Fruit fly (Drosophila melanogaster) whole organism, embryonic: Measurements from ENCODE around the gene CG10283.

ENCODE experiments used
- Aef1 ChIP-seq: fragments of 200-800 bp; sonication (Bioruptor generic); IDR thresholded peaks from 3 replicates; pipeline ENCODE4 v1.3.6; 2022; ENCODE audit warnings: missing biosample characterization, missing genetic modification characterization
- CG10431 ChIP-seq: fragments of 200-800 bp; sonication (Bioruptor generic); optimal IDR thresholded peaks from 3 replicates; lab custom pipeline; 2018; ENCODE audit warnings: missing biosample characterization, mild to moderate bottlenecking, missing genetic modification characterization
- CG10959 ChIP-seq: fragments of 200-800 bp; sonication (Bioruptor generic); IDR thresholded peaks from 2 replicates; pipeline ENCODE4 v1.3.6; 2022; ENCODE audit warnings: missing biosample characterization, missing genetic modification characterization
- CG11504 ChIP-seq: fragments of 200-800 bp; sonication (Bioruptor generic); optimal IDR thresholded peaks from 3 replicates; lab custom pipeline; 2019; ENCODE audit warnings: missing biosample characterization, mild to moderate bottlenecking, missing genetic modification characterization, moderate library complexity
- CG12219 ChIP-seq: fragments of 200-800 bp; sonication (Bioruptor generic); optimal IDR thresholded peaks from 3 replicates; lab custom pipeline; 2018; ENCODE audit warnings: missing biosample characterization, mild to moderate bottlenecking, missing genetic modification characterization
- CG12391 ChIP-seq: fragments of 200-800 bp; sonication (Bioruptor generic); optimal IDR thresholded peaks from 3 replicates; lab custom pipeline; 2018; ENCODE audit warnings: missing biosample characterization, mild to moderate bottlenecking, missing genetic modification characterization, moderate library complexity
- CG12942 ChIP-seq: fragments of 200-800 bp; sonication (Bioruptor generic); optimal IDR thresholded peaks from 3 replicates; lab custom pipeline; 2016; ENCODE audit warnings: missing biosample characterization, missing genetic modification characterization
- CG13287 ChIP-seq: fragments of 200-800 bp; sonication (Bioruptor generic); IDR thresholded peaks from 2 replicates; pipeline ENCODE4 v1.3.6; 2022; ENCODE audit warnings: missing biosample characterization, missing genetic modification characterization; ENCODE audit not compliant: partially characterized antibody
- CG13296 ChIP-seq: fragments of 200-800 bp; sonication (Bioruptor generic); optimal IDR thresholded peaks from 3 replicates; lab custom pipeline; 2018; ENCODE audit warnings: missing biosample characterization, mild to moderate bottlenecking, missing genetic modification characterization
- CG14050 ChIP-seq: fragments of 200-800 bp; sonication (Bioruptor generic); IDR thresholded peaks from 3 replicates; pipeline ENCODE4 v1.3.6; 2022; ENCODE audit warnings: missing biosample characterization, missing genetic modification characterization
- CG14710 ChIP-seq: fragments of 200-800 bp; sonication (Bioruptor generic); optimal IDR thresholded peaks from 3 replicates; lab custom pipeline; 2019; ENCODE audit warnings: missing biosample characterization, mild to moderate bottlenecking, missing genetic modification characterization, moderate library complexity
- CG17829 ChIP-seq: fragments of 200-800 bp; optimal IDR thresholded peaks from 2 replicates; lab custom pipeline; 2019; ENCODE audit warnings: missing biosample characterization, mild to moderate bottlenecking, missing genetic modification characterization, moderate library complexity
- CG18599 ChIP-seq: fragments of 200-800 bp; sonication (Bioruptor generic); optimal IDR thresholded peaks from 3 replicates; lab custom pipeline; 2017; ENCODE audit warnings: missing biosample characterization, missing genetic modification characterization, mild to moderate bottlenecking, moderate library complexity, missing genetic modification reagents
- CG2116 ChIP-seq: fragments of 200-800 bp; sonication (Bioruptor generic); optimal IDR thresholded peaks from 3 replicates; lab custom pipeline; 2018; ENCODE audit warnings: missing biosample characterization, mild to moderate bottlenecking, missing genetic modification characterization
- CG2120 ChIP-seq: fragments of 200-800 bp; sonication (Bioruptor generic); optimal IDR thresholded peaks from 3 replicates; lab custom pipeline; 2016; ENCODE audit warnings: missing biosample characterization, missing genetic modification characterization
- CG2875 ChIP-seq: fragments of 200-800 bp; sonication (Bioruptor generic); optimal IDR thresholded peaks from 2 replicates; lab custom pipeline; 2017; ENCODE audit warnings: missing biosample characterization, mild to moderate bottlenecking, missing genetic modification characterization, missing genetic modification reagents
- CG31224 ChIP-seq: fragments of 200-800 bp; sonication (Bioruptor generic); IDR thresholded peaks from 2 replicates; pipeline ENCODE4 v1.3.6; 2022; ENCODE audit warnings: missing biosample characterization, missing genetic modification characterization
- CG42726 ChIP-seq: fragments of 200-800 bp; sonication (Bioruptor generic); IDR thresholded peaks from 2 replicates; pipeline ENCODE4 v1.3.6; 2022; ENCODE audit warnings: missing biosample characterization, missing genetic modification characterization; ENCODE audit not compliant: partially characterized antibody
- CG6175 ChIP-seq: fragments of 200-800 bp; sonication (Bioruptor generic); IDR thresholded peaks from 3 replicates; pipeline ENCODE4 v1.3.6; 2022; ENCODE audit warnings: missing biosample characterization, missing genetic modification characterization
- CG6689 ChIP-seq: fragments of 200-800 bp; sonication (Bioruptor generic); IDR thresholded peaks from 2 replicates; pipeline ENCODE4 v1.3.6; 2022; ENCODE audit warnings: missing biosample characterization, missing genetic modification characterization
- CG6854 ChIP-seq: fragments of 200-800 bp; sonication (Bioruptor generic); optimal IDR thresholded peaks from 3 replicates; lab custom pipeline; 2017; ENCODE audit warnings: missing biosample characterization, mild to moderate bottlenecking, missing genetic modification characterization
- CG8765 ChIP-seq: fragments of 200-800 bp; sonication (Bioruptor generic); IDR thresholded peaks from 2 replicates; pipeline ENCODE4 v1.3.6; 2022; ENCODE audit warnings: missing biosample characterization, missing genetic modification characterization
- CHES-1-like ChIP-seq: fragments of 200-800 bp; sonication (Bioruptor generic); optimal IDR thresholded peaks from 2 replicates; lab custom pipeline; 2016; ENCODE audit warnings: missing biosample characterization, missing genetic modification characterization
- Dfd ChIP-seq, 2 experiments: fragments of >200 bp; optimal IDR thresholded peaks; 2 replicates each; lab custom pipeline; 2017; ENCODE audit warnings: missing biosample characterization in 2 of 2, missing genetic modification characterization in 2 of 2
- E2f2 ChIP-seq: fragments of 200-800 bp; sonication (Bioruptor generic); IDR thresholded peaks from 2 replicates; pipeline ENCODE4 v1.3.6; 2022; ENCODE audit warnings: missing biosample characterization, missing genetic modification characterization
- Fer3 ChIP-seq: fragments of 200-800 bp; sonication (Bioruptor generic); optimal IDR thresholded peaks from 2 replicates; lab custom pipeline; 2018; ENCODE audit warnings: missing biosample characterization, mild to moderate bottlenecking, missing genetic modification characterization, moderate library complexity
- Gsc ChIP-seq: fragments of 200-800 bp; sonication (Bioruptor generic); IDR thresholded peaks from 2 replicates; pipeline ENCODE4 v1.3.6; 2022; ENCODE audit warnings: missing biosample characterization, missing genetic modification characterization
- HLH3B ChIP-seq: fragments of 200-800 bp; sonication (Bioruptor generic); IDR thresholded peaks from 2 replicates; pipeline ENCODE4 v1.3.6; 2022; ENCODE audit warnings: missing biosample characterization, missing genetic modification characterization
- HmgZ ChIP-seq: fragments of 200-800 bp; sonication (Bioruptor generic); optimal IDR thresholded peaks from 2 replicates; lab custom pipeline; 2018; ENCODE audit warnings: missing biosample characterization, mild to moderate bottlenecking, missing genetic modification characterization
- NK7.1 ChIP-seq: fragments of 200-800 bp; sonication (Bioruptor generic); optimal IDR thresholded peaks from 3 replicates; lab custom pipeline; 2016; ENCODE audit warnings: missing biosample characterization, missing genetic modification characterization
- NfI ChIP-seq: fragments of 200-800 bp; sonication (Bioruptor generic); optimal IDR thresholded peaks from 3 replicates; lab custom pipeline; 2018; ENCODE audit warnings: missing biosample characterization, mild to moderate bottlenecking, missing genetic modification characterization, moderate library complexity
- Opbp ChIP-seq: fragments of 200-800 bp; sonication (Bioruptor generic); IDR thresholded peaks from 3 replicates; pipeline ENCODE4 v1.3.6; 2022; ENCODE audit warnings: missing biosample characterization, missing genetic modification characterization; ENCODE audit not compliant: partially characterized antibody
- Pdp1 ChIP-seq, 2 experiments: fragments of 200-800 bp; sonication (Bioruptor generic); optimal IDR thresholded peaks; 3 replicates each; lab custom pipeline; 2016; ENCODE audit warnings: missing biosample characterization in 2 of 2, missing genetic modification characterization in 2 of 2, mild to moderate bottlenecking in 1 of 2, moderate library complexity in 1 of 2
- Rfx ChIP-seq: fragments of 200-800 bp; sonication (Bioruptor generic); IDR thresholded peaks from 2 replicates; pipeline ENCODE4 v1.3.6; 2022; ENCODE audit warnings: missing biosample characterization, missing genetic modification characterization
- Rx ChIP-seq: fragments of 200-800 bp; sonication (Bioruptor generic); IDR thresholded peaks from 2 replicates; pipeline ENCODE4 v1.3.6; 2022; ENCODE audit warnings: missing biosample characterization, missing genetic modification characterization
- Scr ChIP-seq: fragments of 200-800 bp; sonication (Bioruptor generic); IDR thresholded peaks from 2 replicates; pipeline ENCODE4 v1.3.6; 2022; ENCODE audit warnings: missing biosample characterization, missing genetic modification characterization; ENCODE audit not compliant: partially characterized antibody
- Stat92E ChIP-seq, 3 experiments: fragments of >200 bp in 2 of 3; fragments of 200-800 bp in 1 of 3; sonication (Bioruptor generic) in 1 of 3; optimal IDR thresholded peaks; 2 replicates each; lab custom pipeline; 2017 to 2019; ENCODE audit warnings: missing biosample characterization in 3 of 3, missing genetic modification characterization in 3 of 3, mild to moderate bottlenecking in 1 of 3, moderate library complexity in 1 of 3
- chif ChIP-seq, 2 experiments: fragments of 200-800 bp; sonication (Bioruptor generic); optimal IDR thresholded peaks; 3 replicates each; lab custom pipeline; 2016; ENCODE audit warnings: missing biosample characterization in 2 of 2, missing genetic modification characterization in 2 of 2
- chn ChIP-seq: fragments of 200-800 bp; sonication (Bioruptor generic); optimal IDR thresholded peaks from 2 replicates; lab custom pipeline; 2016; ENCODE audit warnings: missing biosample characterization, missing genetic modification characterization
- crc ChIP-seq: fragments of 200-800 bp; sonication (Bioruptor generic); optimal IDR thresholded peaks from 2 replicates; lab custom pipeline; 2016; ENCODE audit warnings: missing biosample characterization, missing genetic modification characterization
- ewg ChIP-seq: fragments of 200-800 bp; sonication (Bioruptor generic); optimal IDR thresholded peaks from 3 replicates; lab custom pipeline; 2017; ENCODE audit warnings: mild to moderate bottlenecking, missing biosample characterization, missing genetic modification reagents, missing genetic modification characterization
- fru ChIP-seq: fragments of >200 bp; optimal IDR thresholded peaks from 2 replicates; lab custom pipeline; 2017
- gsb ChIP-seq: fragments of 200-800 bp; sonication (Bioruptor generic); IDR thresholded peaks from 2 replicates; pipeline ENCODE4 v1.3.6; 2022; ENCODE audit warnings: missing biosample characterization, missing genetic modification characterization
- ken ChIP-seq: fragments of 200-800 bp; sonication (Bioruptor generic); IDR thresholded peaks from 3 replicates; pipeline ENCODE4 v1.3.6; 2022; ENCODE audit warnings: missing biosample characterization, missing genetic modification characterization
- oc ChIP-seq: fragments of 200-800 bp; sonication (Bioruptor generic); optimal IDR thresholded peaks from 2 replicates; lab custom pipeline; 2018; ENCODE audit warnings: missing biosample characterization, mild to moderate bottlenecking, missing genetic modification characterization, moderate library complexity
- pfk ChIP-seq: fragments of 200-800 bp; sonication (Bioruptor generic); optimal IDR thresholded peaks from 2 replicates; lab custom pipeline; 2018; ENCODE audit warnings: missing biosample characterization, mild to moderate bottlenecking, missing genetic modification characterization, moderate library complexity
- phol ChIP-seq: fragments of 200-800 bp; sonication (Bioruptor generic); optimal IDR thresholded peaks from 3 replicates; lab custom pipeline; 2018; ENCODE audit warnings: missing biosample characterization, mild to moderate bottlenecking, missing genetic modification characterization, moderate library complexity
- sqz ChIP-seq: fragments of 200-800 bp; sonication (Bioruptor generic); optimal IDR thresholded peaks from 3 replicates; lab custom pipeline; 2018; ENCODE audit warnings: missing biosample characterization, mild to moderate bottlenecking, missing genetic modification characterization
- twi ChIP-seq: fragments of 200-800 bp; optimal IDR thresholded peaks from 2 replicates; lab custom pipeline; 2019; ENCODE audit warnings: missing biosample characterization, mild to moderate bottlenecking, missing genetic modification characterization, moderate library complexity
- wdn ChIP-seq: fragments of 200-800 bp; sonication (Bioruptor generic); IDR thresholded peaks from 2 replicates; pipeline ENCODE4 v1.3.6; 2022; ENCODE audit warnings: missing biosample characterization, missing genetic modification characterization
- zfh1 ChIP-seq: fragments of 200-800 bp; sonication (Bioruptor generic); IDR thresholded peaks from 3 replicates; pipeline ENCODE4 v1.3.6; 2022; ENCODE audit warnings: missing biosample characterization, missing genetic modification characterization

Gene CG10283

dm6 chr2L:18503760-18504159 lies 19.4 kb upstream of the CG10283 start, which contains the start of gene kon (continued):
- no peak for TF ChIP-seq gsb (GFP tag; lab: Robert Waterston, UW)
- TF ChIP-seq NfI (GFP tag; lab: Kevin White, UChicago): no peak
- TF ChIP-seq ewg (GFP tag; lab: Kevin White, UChicago): peak; percentile 11
- TF ChIP-seq E2f2 (GFP tag; lab: Robert Waterston, UW): no peak
- TF ChIP-seq CG13287: no peak
- 0 out of 2 replicates have a peak, but pooled peaks have one; percentile 12 for TF ChIP-seq CG31224
- TF ChIP-seq Stat92E (GFP tag; optimal IDR thresholded peaks at IDR 0.05; lab: Kevin White, UChicago): no peak
- TF ChIP-seq fru: no peak
- 0 out of 2 replicates have a peak, but pooled peaks have one; percentile 31 for TF ChIP-seq CG42726 (GFP tag; lab: Robert Waterston, UW)
- peak; percentile 54; the same call in 2 of the 3 replicates for TF ChIP-seq zfh1
- TF ChIP-seq CG6689 (GFP tag; lab: Robert Waterston, UW): no peak
- TF ChIP-seq NK7.1: no peak
- TF ChIP-seq Aef1 (GFP tag; lab: Robert Waterston, UW): no peak
- TF ChIP-seq crc (GFP tag; lab: Kevin White, UChicago): no peak
- TF ChIP-seq ken (GFP tag; lab: Robert Waterston, UW): no peak
- TF ChIP-seq twi: peak; percentile 1
- no peak for TF ChIP-seq CG13296
- no peak for TF ChIP-seq Gsc (GFP tag; lab: Robert Waterston, UW)
- TF ChIP-seq chn (GFP tag; lab: Kevin White, UChicago): no peak
- peak; percentile 28; the same call in 1 of the 2 replicates for TF ChIP-seq Rfx
- no peak for TF ChIP-seq Fer3 (tag; lab: Kevin White, UChicago)
- peak; percentile 13 for TF ChIP-seq CG17829 (tag; lab: Kevin White, UChicago)
- TF ChIP-seq HLH3B: no peak
- TF ChIP-seq Dfd (GFP tag; optimal IDR thresholded peaks at IDR 0.05; lab: Kevin White, UChicago): no peak
- no peak for TF ChIP-seq phol (tag; lab: Kevin White, UChicago)
- no peak for TF ChIP-seq wdn (GFP tag; lab: Robert Waterston, UW)
- TF ChIP-seq Rx: 0 out of 2 replicates have a peak, but pooled peaks have one; percentile 11
- 0 out of 3 replicates have a peak, but pooled peaks have one; percentile 37 for TF ChIP-seq CG6175 (GFP tag; lab: Robert Waterston, UW)
- TF ChIP-seq CG8765 (GFP tag; lab: Robert Waterston, UW): no peak
- TF ChIP-seq CG14710 (tag; lab: Kevin White, UChicago): no peak
- 0 out of 3 replicates have a peak, but pooled peaks have one; percentile 41 for TF ChIP-seq Opbp (GFP tag; lab: Robert Waterston, UW)
- TF ChIP-seq pfk (GFP tag; lab: Kevin White, UChicago): no peak
- TF ChIP-seq CG12942 (GFP tag; lab: Kevin White, UChicago): no peak
- TF ChIP-seq CG11504 (tag; lab: Kevin White, UChicago): no peak
- no peak for TF ChIP-seq CG6854 (GFP tag; lab: Kevin White, UChicago)
- TF ChIP-seq Pdp1 (GFP tag; optimal IDR thresholded peaks at IDR 0.05; lab: Kevin White, UChicago): no peak
- no peak for TF ChIP-seq sqz (GFP tag; lab: Kevin White, UChicago)
- TF ChIP-seq CG2116 (GFP tag; lab: Kevin White, UChicago): no peak
- no peak for TF ChIP-seq CG14050 (GFP tag; lab: Robert Waterston, UW)
- peak; percentile 18; the same call in 1 of the 2 replicates for TF ChIP-seq Scr (GFP tag; lab: Robert Waterston, UW)
- TF ChIP-seq chif (GFP tag; optimal IDR thresholded peaks at IDR 0.05; lab: Kevin White, UChicago): no peak
- no peak for TF ChIP-seq oc (tag; lab: Kevin White, UChicago)
- no peak for TF ChIP-seq CG12219 (GFP tag; lab: Kevin White, UChicago)
- no peak for TF ChIP-seq CG2875 (GFP tag; lab: Kevin White, UChicago)
- TF ChIP-seq HmgZ: no peak
- TF ChIP-seq CG2120 (GFP tag; lab: Kevin White, UChicago): no peak
- no peak for TF ChIP-seq CG10431 (GFP tag; lab: Kevin White, UChicago)
- peak; percentile 2 for TF ChIP-seq CG18599 (GFP tag; lab: Kevin White, UChicago)
- no peak for TF ChIP-seq CG12391 (tag; lab: Kevin White, UChicago)
- TF ChIP-seq CG10959 (GFP tag; lab: Robert Waterston, UW): no peak
- no peak for TF ChIP-seq CHES-1-like (GFP tag; lab: Kevin White, UChicago)
